Worm (Caenorhabditis elegans) whole organism, early embryonic: ENCODE data around the gene W06E11.1.

Experiments used
- B0310.2 ChIP-seq: sonication (generic microtip); optimal IDR thresholded peaks from 2 replicates; lab custom pipeline; 2016; ENCODE audit warnings: mild to moderate bottlenecking, missing genetic modification characterization, missing compliant biosample characterization
- F13C5.2 ChIP-seq: sonication (generic microtip); optimal IDR thresholded peaks from 2 replicates; lab custom pipeline; 2017; ENCODE audit warnings: mild to moderate bottlenecking, missing genetic modification characterization, inconsistent platforms, missing compliant biosample characterization
- aly-1 ChIP-seq: sonication (generic microtip); optimal IDR thresholded peaks from 2 replicates; lab custom pipeline; 2016; ENCODE audit warnings: missing genetic modification characterization, missing compliant biosample characterization
- ama-1 ChIP-seq: fragments of 150-350 bp; optimal IDR thresholded peaks from 2 replicates; lab custom pipeline; 2014
- ceh-13 ChIP-seq: fragments of 200-800 bp; sonication (Bioruptor generic); optimal IDR thresholded peaks from 2 replicates; lab custom pipeline; 2018; ENCODE audit warnings: mild to moderate bottlenecking, missing genetic modification characterization, missing compliant biosample characterization
- ceh-36 ChIP-seq: sonication (generic microtip); optimal IDR thresholded peaks from 2 replicates; lab custom pipeline; 2016; ENCODE audit warnings: missing genetic modification characterization, inconsistent platforms, missing compliant biosample characterization
- ets-7 ChIP-seq: sonication (generic microtip); optimal IDR thresholded peaks from 2 replicates; lab custom pipeline; 2016; ENCODE audit warnings: missing genotype, missing genetic modification characterization, missing compliant biosample characterization
- flt-1 ChIP-seq: fragments of 200-800 bp; sonication (Bioruptor generic); IDR thresholded peaks from 2 replicates; pipeline ENCODE4 v1.3.6; 2022; ENCODE audit warnings: missing genetic modification characterization, missing compliant biosample characterization
- hmbx-1 ChIP-seq: sonication (generic microtip); optimal IDR thresholded peaks from 2 replicates; lab custom pipeline; 2016; ENCODE audit warnings: mild to moderate bottlenecking, missing genetic modification characterization, missing compliant biosample characterization
- hmg-4 ChIP-seq: fragments of 200-800 bp; sonication (Bioruptor generic); optimal IDR thresholded peaks from 2 replicates; lab custom pipeline; 2018; ENCODE audit warnings: mild to moderate bottlenecking, missing genetic modification characterization, missing compliant biosample characterization
- hnd-1 ChIP-seq: sonication (generic microtip); optimal IDR thresholded peaks from 2 replicates; lab custom pipeline; 2016; ENCODE audit warnings: missing genetic modification characterization, missing compliant biosample characterization
- pes-1 ChIP-seq: fragments of 200-800 bp; sonication (Bioruptor generic); IDR thresholded peaks from 2 replicates; pipeline ENCODE4 v1.3.6; 2022; ENCODE audit warnings: missing genetic modification reagents, missing genetic modification characterization, missing compliant biosample characterization
- scrt-1 ChIP-seq: fragments of 200-800 bp; sonication (Bioruptor generic); IDR thresholded peaks from 2 replicates; pipeline ENCODE4 v1.3.6; 2022; ENCODE audit warnings: missing genetic modification characterization, missing compliant biosample characterization
- sea-1 ChIP-seq: fragments of 200-800 bp; sonication (Bioruptor generic); conservative IDR thresholded peaks from 2 replicates; pipeline ENCODE4 v1.3.6; 2022; ENCODE audit warnings: missing genetic modification characterization, missing compliant biosample characterization
- tbx-11 ChIP-seq: fragments of 200-800 bp; sonication (Bioruptor generic); IDR thresholded peaks from 2 replicates; pipeline ENCODE4 v1.3.6; 2022; ENCODE audit warnings: missing genetic modification characterization, missing compliant biosample characterization
- tbx-37 ChIP-seq: fragments of 200-800 bp; sonication (Bioruptor generic); conservative IDR thresholded peaks from 2 replicates; pipeline ENCODE4 v1.3.6; 2022; ENCODE audit warnings: missing genetic modification reagents, missing genetic modification characterization, missing compliant biosample characterization
- tra-4 ChIP-seq: sonication (generic microtip); optimal IDR thresholded peaks from 2 replicates; lab custom pipeline; 2017; ENCODE audit warnings: missing genetic modification characterization, missing compliant biosample characterization

Gene W06E11.1

DNA sequence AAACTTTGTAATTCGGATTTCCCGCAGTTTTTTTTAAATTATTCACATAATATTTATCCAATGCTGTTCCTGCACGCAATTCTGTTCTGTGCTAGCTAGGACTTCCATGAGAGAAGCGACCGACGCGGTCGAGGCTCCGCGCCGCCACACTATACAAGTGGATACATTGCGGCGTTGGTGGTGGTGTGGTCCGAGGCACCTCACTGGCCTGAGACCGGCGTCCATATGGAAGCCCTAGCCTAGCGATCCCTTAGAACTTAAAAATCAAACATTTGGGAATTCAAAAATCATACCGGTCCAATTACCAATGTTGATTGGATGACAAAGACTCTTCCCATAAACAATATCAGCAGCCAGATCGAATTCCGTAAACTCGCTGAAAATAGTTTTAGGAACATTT is 15.8 kb upstream of the W06E11.1 start:
- no peak for TF ChIP-seq aly-1 (tag; lab: Kevin White, UChicago)
- TF ChIP-seq tra-4 (tag; lab: Kevin White, UChicago) = no peak
- no peak for TF ChIP-seq ama-1 (lab: Kevin White, UChicago)
- TF ChIP-seq tbx-11 (GFP tag; lab: Robert Waterston, UW) = no peak
- no peak for TF ChIP-seq flt-1
- no peak for TF ChIP-seq ceh-36 (tag; lab: Kevin White, UChicago)
- TF ChIP-seq hmg-4 (GFP tag; lab: Kevin White, UChicago) = no peak
- TF ChIP-seq pes-1 (GFP tag; lab: Robert Waterston, UW) = no peak
- no peak for TF ChIP-seq ets-7 (tag; lab: Kevin White, UChicago)
- TF ChIP-seq hmbx-1 (tag; lab: Kevin White, UChicago) = no peak
- TF ChIP-seq ceh-13 (GFP tag; lab: Kevin White, UChicago) = no peak
- no peak for TF ChIP-seq B0310.2
- no peak for TF ChIP-seq sea-1 (GFP tag; lab: Robert Waterston, UW)
- TF ChIP-seq F13C5.2 (tag; lab: Kevin White, UChicago) = no peak
- TF ChIP-seq hnd-1 = no peak
- TF ChIP-seq scrt-1 = no peak

DNA sequence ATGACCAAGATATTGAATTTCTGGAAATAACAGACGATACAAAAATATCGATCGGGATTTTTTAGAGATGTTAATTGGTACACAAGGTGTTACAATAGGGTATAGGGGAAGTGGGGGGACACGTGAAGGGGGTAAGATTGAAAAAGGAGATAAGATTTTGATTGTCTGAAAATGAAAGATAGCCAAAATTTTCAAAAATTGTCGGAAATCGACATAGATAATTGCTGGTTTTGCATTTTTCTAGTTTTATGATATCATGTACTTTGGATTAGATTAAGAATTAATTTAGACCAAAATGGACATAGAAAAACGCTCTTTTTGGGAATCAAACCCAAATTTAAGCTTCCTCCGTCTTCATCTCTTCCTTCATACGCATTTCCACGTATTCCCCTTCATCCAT is 14.0 kb upstream of the W06E11.1 start, which contains the start of gene T19C3.5:
T19C3.5 (minus strand) TSS at position 101 of the 400 bp plus-strand sequence.
- no peak for TF ChIP-seq tra-4 (tag; lab: Kevin White, UChicago)
- TF ChIP-seq tbx-11 (GFP tag; lab: Robert Waterston, UW) = no peak
- no peak for TF ChIP-seq scrt-1
- no peak for TF ChIP-seq flt-1
- no peak for TF ChIP-seq hmg-4 (GFP tag; lab: Kevin White, UChicago)
- TF ChIP-seq ceh-36 (tag; lab: Kevin White, UChicago) = no peak
- no peak for TF ChIP-seq ets-7 (tag; lab: Kevin White, UChicago)
- TF ChIP-seq hmbx-1 (tag; lab: Kevin White, UChicago) = no peak
- TF ChIP-seq pes-1 (GFP tag; lab: Robert Waterston, UW) = no peak
- no peak for TF ChIP-seq hnd-1
- TF ChIP-seq F13C5.2 (tag; lab: Kevin White, UChicago) = no peak
- TF ChIP-seq ama-1 (lab: Kevin White, UChicago) = no peak
- no peak for TF ChIP-seq B0310.2

DNA sequence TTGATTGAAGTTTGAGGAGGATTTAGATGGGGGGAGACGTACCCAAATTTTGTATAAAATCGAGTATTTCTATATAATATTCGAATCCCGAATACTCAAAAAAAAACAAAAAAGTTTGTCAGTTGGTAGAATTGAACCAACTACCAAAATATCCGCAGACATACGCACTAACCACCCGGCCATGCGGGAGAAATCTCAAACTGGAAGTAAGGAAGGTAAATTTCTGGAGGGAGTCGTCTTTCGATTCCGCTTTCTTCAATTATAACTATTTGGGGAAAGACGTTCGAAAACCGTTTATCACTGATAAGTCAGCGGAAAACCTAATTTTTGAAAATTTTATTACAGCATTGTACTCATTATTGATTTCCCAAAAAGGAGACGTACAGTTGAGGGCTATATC is 12.9 kb upstream of the W06E11.1 start:
- peak; percentile 62; the same call in 1 of the 2 replicates for TF ChIP-seq pes-1 (GFP tag; lab: Robert Waterston, UW)
- peak; percentile 47 for TF ChIP-seq tbx-37 (GFP tag; lab: Robert Waterston, UW)
- peak; percentile 46; the same call in 1 of the 2 replicates for TF ChIP-seq tbx-11 (GFP tag; lab: Robert Waterston, UW)
- peak; percentile 75 for TF ChIP-seq scrt-1

DNA sequence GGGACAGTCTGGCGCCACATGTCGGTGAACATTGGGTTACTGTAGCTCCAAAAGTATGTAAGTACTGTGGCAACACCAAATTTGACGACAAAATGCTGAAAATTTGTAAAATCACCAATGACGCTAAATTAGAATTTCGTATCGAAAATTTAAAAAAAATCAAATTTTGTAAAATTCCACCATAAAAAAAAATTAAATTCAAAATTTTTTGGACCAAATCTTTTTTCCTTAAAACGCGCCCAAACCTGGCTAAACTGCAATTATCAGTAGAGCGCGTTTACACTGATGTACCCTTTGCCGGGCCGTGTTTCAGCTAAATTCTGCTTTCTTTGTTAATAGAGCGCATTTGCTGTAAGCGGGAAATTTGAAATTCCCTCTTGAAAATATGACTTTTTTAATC is 10.4 kb upstream of the W06E11.1 start, which contains the start of gene T19C3.6:
T19C3.6 (minus strand) TSS at position 101 of the 400 bp plus-strand sequence.
- TF ChIP-seq hmbx-1 (tag; lab: Kevin White, UChicago) = no peak
- no peak for TF ChIP-seq hnd-1
- no peak for TF ChIP-seq scrt-1
- TF ChIP-seq ets-7 (tag; lab: Kevin White, UChicago) = no peak
- no peak for TF ChIP-seq ceh-13 (GFP tag; lab: Kevin White, UChicago)
- no peak for TF ChIP-seq sea-1 (GFP tag; lab: Robert Waterston, UW)
- TF ChIP-seq aly-1 (tag; lab: Kevin White, UChicago) = no peak
- no peak for TF ChIP-seq hmg-4 (GFP tag; lab: Kevin White, UChicago)
- no peak for TF ChIP-seq ama-1 (lab: Kevin White, UChicago)
- TF ChIP-seq pes-1 (GFP tag; lab: Robert Waterston, UW) = no peak
- no peak for TF ChIP-seq tra-4 (tag; lab: Kevin White, UChicago)
- TF ChIP-seq ceh-36 (tag; lab: Kevin White, UChicago) = no peak
- no peak for TF ChIP-seq F13C5.2 (tag; lab: Kevin White, UChicago)
- TF ChIP-seq flt-1 = no peak
- no peak for TF ChIP-seq B0310.2
- TF ChIP-seq tbx-11 (GFP tag; lab: Robert Waterston, UW) = no peak
- TF ChIP-seq tbx-37 (GFP tag; lab: Robert Waterston, UW) = no peak

DNA sequence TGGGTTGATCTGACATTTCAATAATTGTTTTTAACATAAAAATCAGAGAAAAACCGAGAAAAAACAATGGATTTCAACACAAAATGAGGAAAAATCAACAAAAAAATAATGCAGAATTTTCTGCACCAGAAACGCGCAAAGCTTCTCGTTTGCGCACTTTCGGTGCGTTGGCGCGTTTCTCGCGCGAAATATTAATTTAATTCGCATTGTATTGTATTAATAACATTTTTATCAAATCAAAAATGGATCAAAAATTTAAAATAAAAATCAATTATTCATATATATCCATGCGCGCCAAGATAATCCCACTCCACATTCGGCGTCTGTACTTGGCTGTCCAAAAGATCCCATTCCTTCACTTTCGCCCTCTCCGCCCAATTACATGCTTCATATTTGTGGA is 7.2 kb upstream of the W06E11.1 start, which contains the start of gene fem-2:
fem-2 (minus strand) TSS at position 9 of the 400 bp plus-strand sequence.
- TF ChIP-seq F13C5.2 (tag; lab: Kevin White, UChicago) (peak; percentile 12), tbx-37 (GFP tag; lab: Robert Waterston, UW) (no peak)

DNA sequence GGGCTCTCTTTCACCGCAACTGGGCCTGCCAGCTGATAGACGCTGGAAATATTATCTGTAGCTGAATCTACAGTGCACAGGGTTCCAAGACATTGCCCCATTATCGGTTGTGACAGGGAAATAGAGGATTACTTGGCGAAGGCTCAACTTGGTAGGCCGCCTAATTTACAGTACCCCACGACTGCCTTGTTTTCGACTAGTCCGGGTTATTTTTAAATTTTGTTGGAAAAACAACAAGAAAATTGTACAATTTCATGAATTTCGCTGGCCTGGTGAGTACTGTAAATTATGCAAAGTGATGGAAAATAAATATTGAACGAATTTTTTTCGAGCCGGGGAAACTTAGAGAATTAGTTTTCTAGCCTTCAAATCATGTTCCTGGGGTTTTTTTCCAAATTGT is 5.8 kb upstream of the W06E11.1 start, which contains the start of gene T19C3.7:
T19C3.7 (minus strand) TSS at position 101 of the 400 bp plus-strand sequence.
- TF ChIP-seq flt-1 = no peak
- TF ChIP-seq hnd-1 = no peak
- no peak for TF ChIP-seq tra-4 (tag; lab: Kevin White, UChicago)
- TF ChIP-seq F13C5.2 (tag; lab: Kevin White, UChicago) = no peak
- no peak for TF ChIP-seq tbx-11 (GFP tag; lab: Robert Waterston, UW)
- no peak for TF ChIP-seq ceh-36 (tag; lab: Kevin White, UChicago)
- TF ChIP-seq hmbx-1 (tag; lab: Kevin White, UChicago) = no peak
- TF ChIP-seq pes-1 (GFP tag; lab: Robert Waterston, UW) = no peak
- no peak for TF ChIP-seq sea-1 (GFP tag; lab: Robert Waterston, UW)
- TF ChIP-seq hmg-4 (GFP tag; lab: Kevin White, UChicago) = no peak
- TF ChIP-seq aly-1 (tag; lab: Kevin White, UChicago) = no peak
- TF ChIP-seq ceh-13 (GFP tag; lab: Kevin White, UChicago) = no peak
- TF ChIP-seq B0310.2 = no peak
- TF ChIP-seq tbx-37 (GFP tag; lab: Robert Waterston, UW) = no peak

DNA sequence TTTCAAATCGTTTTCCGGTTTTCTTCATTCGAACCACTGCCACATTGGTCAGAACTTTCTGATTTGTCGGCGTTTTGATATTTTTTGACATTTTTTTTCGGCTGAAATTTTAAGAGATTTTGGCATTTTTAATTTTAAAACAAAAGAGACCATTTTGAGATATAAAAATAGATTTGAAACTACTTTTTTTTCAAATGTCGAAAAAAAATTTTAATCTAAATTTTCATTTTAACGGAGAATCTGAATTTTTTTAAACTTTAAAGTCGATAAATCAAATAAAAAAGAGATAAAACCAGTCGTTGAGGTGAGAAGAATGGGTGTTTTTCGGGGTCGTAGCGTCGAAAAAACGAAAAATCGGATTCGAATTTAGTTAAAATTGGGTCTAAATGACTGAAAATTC is 3.5 kb upstream of the W06E11.1 start, which contains the start of gene sbds-1:
sbds-1 (minus strand) TSS at position 101 of the 400 bp plus-strand sequence.
- TF ChIP-seq pes-1 (GFP tag; lab: Robert Waterston, UW) = no peak
- no peak for TF ChIP-seq ceh-13 (GFP tag; lab: Kevin White, UChicago)
- no peak for TF ChIP-seq ets-7 (tag; lab: Kevin White, UChicago)
- no peak for TF ChIP-seq ceh-36 (tag; lab: Kevin White, UChicago)
- no peak for TF ChIP-seq ama-1 (lab: Kevin White, UChicago)
- no peak for TF ChIP-seq F13C5.2 (tag; lab: Kevin White, UChicago)
- no peak for TF ChIP-seq hmg-4 (GFP tag; lab: Kevin White, UChicago)
- no peak for TF ChIP-seq sea-1 (GFP tag; lab: Robert Waterston, UW)
- no peak for TF ChIP-seq hmbx-1 (tag; lab: Kevin White, UChicago)
- TF ChIP-seq flt-1 = no peak
- no peak for TF ChIP-seq scrt-1
- TF ChIP-seq aly-1 (tag; lab: Kevin White, UChicago) = no peak
- TF ChIP-seq B0310.2 = no peak
- no peak for TF ChIP-seq hnd-1
- no peak for TF ChIP-seq tbx-37 (GFP tag; lab: Robert Waterston, UW)
- TF ChIP-seq tra-4 (tag; lab: Kevin White, UChicago) = no peak
